Worm (Caenorhabditis elegans): ENCODE data around the gene fbxa-31.

DNA sequence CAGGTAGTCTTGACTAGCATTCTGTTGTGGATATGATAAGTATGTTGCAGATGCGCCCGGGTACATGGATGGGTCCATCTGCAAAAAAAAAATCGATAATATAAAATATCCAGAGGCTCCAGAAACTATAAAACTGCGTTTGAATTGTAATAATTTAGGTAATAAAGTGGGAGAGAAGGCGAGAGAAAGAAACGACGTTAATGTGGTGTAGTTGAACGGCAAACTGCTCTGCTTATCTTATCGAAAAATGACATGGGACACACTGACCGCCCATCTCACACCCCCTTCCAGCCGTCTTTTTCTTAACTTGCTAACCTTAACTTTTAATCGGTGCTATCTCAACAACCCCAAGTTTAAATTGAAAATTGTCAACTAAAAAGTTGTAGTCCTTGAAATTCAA, 49.2 kb downstream of the fbxa-31 start:
- TF ChIP-seq unc-55 (GFP tag; optimal IDR thresholded peaks at IDR 0.05) (no peak), R02D3.7 (tag; optimal IDR thresholded peaks at IDR 0.05) (no peak), sma-9 (GFP tag; optimal IDR thresholded peaks at IDR 0.05) (no peak), sma-9 (tag; optimal IDR thresholded peaks at IDR 0.05) (no peak), lin-39 (tag; optimal IDR thresholded peaks at IDR 0.05) (no peak), ZK546.5 (tag; optimal IDR thresholded peaks at IDR 0.05) (no peak), nhr-11 (tag; optimal IDR thresholded peaks at IDR 0.05) (no peak), lsy-2 (tag; optimal IDR thresholded peaks at IDR 0.05) (no peak), unc-62 (GFP tag; optimal IDR thresholded peaks at IDR 0.05) (no peak), dmd-4 (tag; optimal IDR thresholded peaks at IDR 0.05) (no peak), egl-27 (tag; optimal IDR thresholded peaks at IDR 0.05) (no peak), mdl-1 (tag; optimal IDR thresholded peaks at IDR 0.05) (no peak), nhr-21 (tag; optimal IDR thresholded peaks at IDR 0.05) (no peak)
